Worm (Caenorhabditis elegans) whole organism, L3 larva: ENCODE data around the gene C14C6.5.

Experiments
- ZK546.5 ChIP-seq: sonication (generic microtip); optimal IDR thresholded peaks from 2 replicates; lab custom pipeline; 2017; ENCODE audit warnings: missing biosample characterization, missing genetic modification characterization
- aly-2 ChIP-seq: fragments of 150-350 bp; optimal IDR thresholded peaks from 2 replicates; lab custom pipeline; 2014; ENCODE audit warnings: missing biosample characterization, missing genetic modification characterization
- ceh-28 ChIP-seq: fragments of 150-350 bp; optimal IDR thresholded peaks from 2 replicates; lab custom pipeline; 2014; ENCODE audit warnings: missing biosample characterization, missing genetic modification reagents, missing genetic modification characterization
- ceh-82 ChIP-seq: fragments of 150-350 bp; optimal IDR thresholded peaks from 2 replicates; lab custom pipeline; 2014; ENCODE audit warnings: missing biosample characterization, missing genetic modification characterization
- ceh-9 ChIP-seq: sonication (generic microtip); optimal IDR thresholded peaks from 2 replicates; lab custom pipeline; 2018; ENCODE audit warnings: missing biosample characterization, missing genetic modification characterization
- daf-12 ChIP-seq: fragments of 150-350 bp; optimal IDR thresholded peaks from 2 replicates; lab custom pipeline; 2014; ENCODE audit warnings: missing biosample characterization, missing genetic modification reagents, missing genetic modification characterization
- egl-27 ChIP-seq: sonication (generic microtip); optimal IDR thresholded peaks from 4 replicates; lab custom pipeline; 2017; ENCODE audit warnings: missing biosample characterization, missing genetic modification reagents, missing genetic modification characterization
- egl-5 ChIP-seq: fragments of 150-350 bp; optimal IDR thresholded peaks from 2 replicates; lab custom pipeline; 2017; ENCODE audit warnings: missing biosample characterization, missing genetic modification reagents, missing genetic modification characterization, inconsistent platforms
- elt-1 ChIP-seq: fragments of 150-350 bp; optimal IDR thresholded peaks from 2 replicates; lab custom pipeline; 2014; ENCODE audit warnings: missing biosample characterization, missing genetic modification characterization
- elt-2 ChIP-seq: sonication (generic microtip); optimal IDR thresholded peaks from 2 replicates; lab custom pipeline; 2016; ENCODE audit warnings: missing genetic modification reagents, mild to moderate bottlenecking, missing genetic modification characterization, missing compliant biosample characterization
- elt-3 ChIP-seq, 3 experiments: fragments of 150-350 bp in 1 of 3; sonication (generic microtip) in 2 of 3; optimal IDR thresholded peaks; 2 replicates in 2 of 3; 4 replicates in 1 of 3; lab custom pipeline; 2014 to 2017; ENCODE audit warnings: missing biosample characterization in 3 of 3, missing genetic modification characterization in 3 of 3
- fkh-10 ChIP-seq: sonication (generic microtip); optimal IDR thresholded peaks from 2 replicates; lab custom pipeline; 2017; ENCODE audit warnings: missing biosample characterization, missing genetic modification reagents, missing genetic modification characterization
- fkh-2 ChIP-seq: fragments of 150-350 bp; optimal IDR thresholded peaks from 2 replicates; lab custom pipeline; 2014; ENCODE audit warnings: missing biosample characterization, missing genetic modification reagents, missing genetic modification characterization
- lin-15B ChIP-seq: fragments of 150-350 bp; optimal IDR thresholded peaks from 2 replicates; lab custom pipeline; 2014; ENCODE audit warnings: missing biosample characterization, missing genetic modification characterization
- lin-39 ChIP-seq: fragments of 150-350 bp; optimal IDR thresholded peaks from 2 replicates; lab custom pipeline; 2018; ENCODE audit warnings: missing biosample characterization, missing genetic modification reagents, missing genetic modification characterization
- lsy-12 ChIP-seq: sonication (generic microtip); optimal IDR thresholded peaks from 2 replicates; lab custom pipeline; 2016; ENCODE audit warnings: mild to moderate bottlenecking, missing genetic modification characterization, missing compliant biosample characterization
- mdl-1 ChIP-seq: fragments of 150-350 bp; optimal IDR thresholded peaks from 2 replicates; lab custom pipeline; 2014; ENCODE audit warnings: missing biosample characterization, missing genetic modification characterization
- nhr-11 ChIP-seq: fragments of 150-350 bp; optimal IDR thresholded peaks from 2 replicates; lab custom pipeline; 2014; ENCODE audit warnings: missing biosample characterization, missing genetic modification characterization
- nhr-12 ChIP-seq: fragments of 150-350 bp; optimal IDR thresholded peaks from 2 replicates; lab custom pipeline; 2014; ENCODE audit warnings: missing biosample characterization, missing genetic modification characterization
- nhr-23 ChIP-seq: fragments of 150-350 bp; optimal IDR thresholded peaks from 2 replicates; lab custom pipeline; 2014; ENCODE audit warnings: missing biosample characterization, missing genetic modification reagents, missing genetic modification characterization
- nhr-25 ChIP-seq: sonication (generic microtip); optimal IDR thresholded peaks from 2 replicates; lab custom pipeline; 2017; ENCODE audit warnings: missing biosample characterization, missing genetic modification characterization
- nhr-43 ChIP-seq: sonication (generic microtip); optimal IDR thresholded peaks from 2 replicates; lab custom pipeline; 2016; ENCODE audit warnings: mild to moderate bottlenecking, missing genetic modification characterization, missing compliant biosample characterization; ENCODE audit not compliant: poor library complexity, severe bottlenecking
- nhr-76 ChIP-seq: fragments of 150-350 bp; sonication (generic microtip); optimal IDR thresholded peaks from 5 replicates; lab custom pipeline; 2014; ENCODE audit warnings: missing biosample characterization, missing genetic modification characterization
- nhr-77 ChIP-seq: fragments of 150-350 bp; optimal IDR thresholded peaks from 2 replicates; lab custom pipeline; 2014; ENCODE audit warnings: missing biosample characterization, missing genetic modification characterization
- pha-4 ChIP-seq: fragments of 150-350 bp; optimal IDR thresholded peaks from 2 replicates; lab custom pipeline; 2014; ENCODE audit warnings: missing biosample characterization, missing genetic modification reagents, missing genetic modification characterization
- sea-2 ChIP-seq: fragments of 150-350 bp; sonication (generic microtip); optimal IDR thresholded peaks from 4 replicates; lab custom pipeline; 2014; ENCODE audit warnings: missing biosample characterization, missing genetic modification reagents, missing genetic modification characterization
- skn-1 ChIP-seq: fragments of 150-350 bp; optimal IDR thresholded peaks from 2 replicates; lab custom pipeline; 2014; ENCODE audit warnings: missing biosample characterization, missing genetic modification characterization
- snpc-4 ChIP-seq: fragments of 150-350 bp; optimal IDR thresholded peaks from 2 replicates; lab custom pipeline; 2014; ENCODE audit warnings: missing biosample characterization, missing genetic modification characterization
- tbx-2 ChIP-seq: sonication (generic microtip); optimal IDR thresholded peaks from 2 replicates; lab custom pipeline; 2016; ENCODE audit warnings: mild to moderate bottlenecking, missing genetic modification characterization, missing compliant biosample characterization
- unc-39 ChIP-seq: sonication (generic microtip); optimal IDR thresholded peaks from 4 replicates; lab custom pipeline; 2017; ENCODE audit warnings: missing biosample characterization, missing genetic modification characterization
- unc-62 ChIP-seq: fragments of 150-350 bp; sonication (generic microtip); optimal IDR thresholded peaks from 4 replicates; lab custom pipeline; 2014; ENCODE audit warnings: missing biosample characterization, missing genetic modification reagents, missing genetic modification characterization
- zag-1 ChIP-seq: fragments of 150-350 bp; optimal IDR thresholded peaks from 2 replicates; lab custom pipeline; 2014; ENCODE audit warnings: missing biosample characterization, missing genetic modification characterization

The C14C6.5 gene

DNA sequence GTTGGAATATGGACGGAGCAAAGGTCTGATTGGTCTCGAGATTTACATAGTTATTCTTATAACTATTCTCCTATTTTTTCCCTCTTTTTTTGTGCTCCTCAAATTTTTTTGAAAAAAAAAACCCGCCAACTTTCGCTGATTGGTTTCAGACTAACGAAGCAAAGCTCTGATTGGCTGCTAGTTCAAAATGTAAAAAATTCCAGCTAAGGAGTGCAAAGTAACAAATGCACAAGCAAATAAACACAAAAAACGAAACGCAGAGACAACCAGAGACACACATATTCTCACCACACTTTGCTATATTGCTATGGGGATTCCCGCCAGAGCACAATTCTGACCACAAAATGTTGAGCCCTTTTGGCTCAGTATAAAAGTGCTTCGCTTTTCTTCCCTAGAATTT lies 39.0 kb upstream of the C14C6.5 start, which contains the start of gene T01G6.1:
Gene T01G6.1 (plus strand): TSS at position 301 of the 400 bp plus-strand sequence.
- TF ChIP-seq ZK546.5 (no peak), egl-27 (tag; lab: Kevin White, UChicago) (no peak), elt-3 (tag; optimal IDR thresholded peaks at IDR 0.05; lab: Kevin White, UChicago) (no peak), ceh-28 (tag; lab: Kevin White, UChicago) (no peak), aly-2 (tag; lab: Kevin White, UChicago) (no peak), nhr-11 (tag; lab: Kevin White, UChicago) (no peak), fkh-10 (GFP tag; lab: Kevin White, UChicago) (no peak), snpc-4 (tag; lab: Kevin White, UChicago) (no peak), tbx-2 (tag; lab: Kevin White, UChicago) (no peak), ceh-82 (tag; lab: Kevin White, UChicago) (no peak)
- TF ChIP-seq, all 47 proteins: peak for 0

DNA sequence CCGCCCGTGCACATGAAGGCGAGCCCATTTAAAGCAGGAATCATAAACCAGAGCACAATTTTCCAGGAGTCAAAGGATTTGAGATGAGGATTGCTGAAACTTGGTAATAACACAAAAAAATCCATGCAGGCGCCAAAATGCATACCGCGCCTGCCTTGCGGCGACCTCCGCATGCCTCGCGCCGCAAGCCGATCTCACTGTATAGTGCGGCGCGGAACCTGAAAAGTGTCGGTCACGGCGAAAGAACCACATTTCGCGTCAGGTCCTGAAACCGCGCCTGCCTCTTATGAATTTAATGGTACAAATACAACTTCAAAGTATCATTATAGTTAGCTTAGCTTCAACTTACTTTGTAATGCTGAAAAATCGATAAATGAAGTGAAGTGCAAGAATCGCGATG lies 35.9 kb upstream of the C14C6.5 start:
- TF ChIP-seq lin-15B (tag; lab: Kevin White, UChicago) (no peak), skn-1 (tag; lab: Kevin White, UChicago) (no peak), lsy-12 (tag; lab: Kevin White, UChicago) (no peak), nhr-11 (tag; lab: Kevin White, UChicago) (no peak)

DNA sequence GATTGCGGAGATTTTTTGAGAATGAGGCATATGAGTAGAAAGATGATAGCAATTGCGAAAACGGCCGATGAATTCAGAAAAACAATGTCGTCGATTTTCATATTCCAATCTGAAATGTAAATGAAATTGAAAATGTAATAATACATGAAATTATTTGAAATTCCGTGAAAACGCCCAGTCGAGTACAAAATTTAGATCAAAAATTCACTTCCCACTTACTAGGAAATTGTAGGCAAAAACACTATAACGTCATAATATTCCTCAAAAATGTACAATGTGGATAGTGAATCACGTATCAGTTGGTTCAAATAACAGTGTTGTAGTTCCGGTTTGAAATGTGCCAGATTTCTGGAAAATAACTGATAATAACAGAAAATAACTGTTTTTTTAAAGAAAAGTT lies 35.2 kb upstream of the C14C6.5 start, which contains the start of gene str-256:
Gene str-256 (minus strand): TSS at position 101 of the 400 bp plus-strand sequence.
- TF ChIP-seq pha-4 (no peak), lsy-12 (tag; lab: Kevin White, UChicago) (no peak), ceh-28 (tag; lab: Kevin White, UChicago) (no peak), sea-2 (no peak), nhr-11 (tag; lab: Kevin White, UChicago) (no peak), fkh-10 (GFP tag; lab: Kevin White, UChicago) (no peak), nhr-43 (tag; lab: Kevin White, UChicago) (no peak), snpc-4 (tag; lab: Kevin White, UChicago) (no peak), ceh-9 (no peak), elt-1 (no peak), tbx-2 (tag; lab: Kevin White, UChicago) (no peak), unc-62 (GFP tag; lab: Kevin White, UChicago) (no peak), elt-2 (tag; lab: Kevin White, UChicago) (no peak), nhr-76 (tag; lab: Kevin White, UChicago) (no peak), nhr-25 (tag; lab: Kevin White, UChicago) (no peak), nhr-23 (tag; lab: Kevin White, UChicago) (no peak)

DNA sequence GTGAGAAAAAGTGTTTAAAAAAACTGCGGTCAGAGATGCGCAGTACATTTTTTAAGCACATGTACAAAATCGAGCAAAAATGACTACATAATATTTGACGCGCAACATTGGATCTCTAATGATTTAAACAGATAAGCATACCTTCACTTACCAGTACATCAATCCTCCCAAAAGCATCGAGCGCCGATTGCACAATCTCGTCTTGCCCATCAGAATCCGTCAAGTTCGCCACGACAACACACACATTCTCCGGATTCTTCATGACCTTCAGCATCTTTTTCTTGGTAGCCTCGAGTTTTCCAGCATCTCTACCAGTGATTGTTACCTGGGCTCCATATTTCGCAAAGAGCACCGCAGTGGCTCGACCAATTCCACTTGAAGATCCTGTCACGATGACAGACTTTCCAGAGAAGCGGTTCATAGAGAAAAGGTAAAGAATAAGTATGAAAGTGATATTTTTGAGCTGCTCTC lies 33.6 kb upstream of the C14C6.5 start, which contains the start of gene T01G6.10:
Gene T01G6.10 (minus strand): TSS at position 421 of the 471 bp plus-strand sequence.
- TF ChIP-seq unc-39 (tag; lab: Kevin White, UChicago), result no peak
- no peak for TF ChIP-seq zag-1
- no peak for TF ChIP-seq nhr-77
- no peak for TF ChIP-seq nhr-23 (tag; lab: Kevin White, UChicago)

DNA sequence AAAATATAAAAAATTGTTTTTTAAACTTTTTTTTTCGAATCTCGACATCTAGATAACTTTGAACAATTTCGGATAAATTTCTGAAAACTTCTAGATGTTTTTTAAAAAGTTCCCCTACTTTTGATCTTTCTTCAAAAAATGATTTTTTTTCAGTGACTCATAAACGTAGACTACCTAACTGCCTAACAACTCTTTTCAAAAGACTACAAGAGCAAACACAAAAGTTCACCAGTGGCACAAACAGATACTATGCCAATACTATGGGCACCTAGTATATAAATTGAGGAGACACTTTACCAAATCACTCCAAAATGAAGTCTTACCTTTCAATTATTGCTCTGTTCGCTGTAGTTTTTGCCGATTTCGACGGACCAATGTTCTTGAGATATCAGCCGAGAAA lies 32.7 kb upstream of the C14C6.5 start, which contains the start of gene srlf-35:
Gene srlf-35 (plus strand): TSS at position 301 of the 400 bp plus-strand sequence.
- TF ChIP-seq egl-5 (no peak), lin-15B (tag; lab: Kevin White, UChicago) (no peak), ceh-28 (tag; lab: Kevin White, UChicago) (no peak), zag-1 (no peak)

DNA sequence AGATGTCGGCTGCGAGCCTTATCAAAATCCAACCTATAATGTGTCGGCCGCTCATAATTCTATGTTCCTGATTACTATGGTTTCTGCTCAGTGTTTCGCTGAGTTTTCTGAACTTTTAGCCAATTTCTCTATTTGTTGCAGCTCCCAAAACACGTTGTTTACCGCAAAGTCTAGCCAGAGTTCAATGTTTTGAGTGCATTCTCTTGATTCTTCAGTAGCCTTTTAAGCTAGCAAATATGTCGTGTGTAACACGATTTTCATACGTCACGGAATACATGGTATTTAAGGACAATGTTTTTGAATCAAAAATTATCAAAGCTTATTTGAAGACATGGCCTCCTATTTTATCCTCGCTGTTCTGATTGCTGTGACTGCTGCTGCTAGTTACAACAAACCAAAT lies 31.2 kb upstream of the C14C6.5 start, which contains the start of gene srlf-19:
Gene srlf-19 (plus strand): TSS at position 301 of the 400 bp plus-strand sequence.
- TF ChIP-seq nhr-25 (tag; lab: Kevin White, UChicago), result no peak
- no peak for TF ChIP-seq nhr-77
- TF ChIP-seq ZK546.5, result no peak
- TF ChIP-seq daf-12 (tag; lab: Kevin White, UChicago), result no peak
- TF ChIP-seq lin-39 (tag; lab: Kevin White, UChicago), result no peak
- no peak for TF ChIP-seq fkh-2 (tag; lab: Kevin White, UChicago)
- TF ChIP-seq snpc-4 (tag; lab: Kevin White, UChicago), result no peak
- TF ChIP-seq mdl-1, result no peak
- TF ChIP-seq pha-4, result no peak
- TF ChIP-seq aly-2 (tag; lab: Kevin White, UChicago), result no peak
- no peak for TF ChIP-seq nhr-12 (tag; lab: Kevin White, UChicago)
- no peak for TF ChIP-seq unc-62 (GFP tag; lab: Kevin White, UChicago)
